Fruit fly (Drosophila melanogaster) whole organism, embryonic: ENCODE measurements around the gene kraken.

Experiments used
- Antp ChIP-seq: fragments of 200-800 bp; sonication (Bioruptor generic); optimal IDR thresholded peaks from 3 replicates; lab custom pipeline; 2016; ENCODE audit warnings: missing biosample characterization, missing genetic modification characterization
- BtbVII ChIP-seq: fragments of 200-800 bp; sonication (Bioruptor generic); optimal IDR thresholded peaks from 3 replicates; lab custom pipeline; 2017; ENCODE audit warnings: missing biosample characterization, mild to moderate bottlenecking, missing genetic modification characterization
- CG10321 ChIP-seq: fragments of 200-800 bp; sonication (Bioruptor generic); IDR thresholded peaks from 2 replicates; pipeline ENCODE4 v1.3.6; 2022; ENCODE audit warnings: missing biosample characterization, missing genetic modification characterization
- CG12659 ChIP-seq: fragments of 200-800 bp; sonication (Bioruptor generic); optimal IDR thresholded peaks from 3 replicates; lab custom pipeline; 2017; ENCODE audit warnings: mild to moderate bottlenecking, missing biosample characterization, missing genetic modification reagents, missing genetic modification characterization
- CG12942 ChIP-seq: fragments of 200-800 bp; sonication (Bioruptor generic); optimal IDR thresholded peaks from 3 replicates; lab custom pipeline; 2016; ENCODE audit warnings: missing biosample characterization, missing genetic modification characterization
- CG13287 ChIP-seq: fragments of 200-800 bp; sonication (Bioruptor generic); IDR thresholded peaks from 2 replicates; pipeline ENCODE4 v1.3.6; 2022; ENCODE audit warnings: missing biosample characterization, missing genetic modification characterization; ENCODE audit not compliant: partially characterized antibody
- CG13296 ChIP-seq: fragments of 200-800 bp; sonication (Bioruptor generic); optimal IDR thresholded peaks from 3 replicates; lab custom pipeline; 2018; ENCODE audit warnings: missing biosample characterization, mild to moderate bottlenecking, missing genetic modification characterization
- CG14860 ChIP-seq: fragments of 200-800 bp; sonication (Bioruptor generic); IDR thresholded peaks from 3 replicates; pipeline ENCODE4 v1.3.6; 2022; ENCODE audit warnings: missing biosample characterization, missing genetic modification characterization; ENCODE audit not compliant: partially characterized antibody
- CG15601 ChIP-seq: fragments of 200-800 bp; sonication (Bioruptor generic); optimal IDR thresholded peaks from 3 replicates; lab custom pipeline; 2019; ENCODE audit warnings: missing biosample characterization, mild to moderate bottlenecking, missing genetic modification characterization, moderate library complexity
- CG16813 ChIP-seq: fragments of 200-800 bp; sonication (Bioruptor generic); IDR thresholded peaks from 3 replicates; pipeline ENCODE4 v1.3.6; 2022; ENCODE audit warnings: missing biosample characterization, missing genetic modification characterization; ENCODE audit not compliant: partially characterized antibody
- CG2199 ChIP-seq: fragments of 200-800 bp; sonication (Bioruptor generic); IDR thresholded peaks from 3 replicates; pipeline ENCODE4 v1.3.6; 2022; ENCODE audit warnings: missing biosample characterization, missing genetic modification characterization
- CG30403 ChIP-seq: fragments of 200-800 bp; sonication (Bioruptor generic); optimal IDR thresholded peaks from 3 replicates; lab custom pipeline; 2016; ENCODE audit warnings: missing biosample characterization, missing genetic modification characterization
- CG30431 ChIP-seq: fragments of 200-800 bp; sonication (Bioruptor generic); optimal IDR thresholded peaks from 2 replicates; lab custom pipeline; 2017; ENCODE audit warnings: missing biosample characterization, missing genetic modification characterization
- CG32532 ChIP-seq: fragments of 200-800 bp; sonication (Bioruptor generic); IDR thresholded peaks from 2 replicates; pipeline ENCODE4 v1.3.6; 2022; ENCODE audit warnings: missing biosample characterization, missing genetic modification characterization
- CG32772 ChIP-seq: fragments of 200-800 bp; sonication (Bioruptor generic); IDR thresholded peaks from 2 replicates; pipeline ENCODE4 v1.3.6; 2022; ENCODE audit warnings: missing biosample characterization, missing genetic modification characterization
- CG3847 ChIP-seq: fragments of 200-800 bp; sonication (Bioruptor generic); IDR thresholded peaks from 2 replicates; pipeline ENCODE4 v1.3.6; 2022; ENCODE audit warnings: missing biosample characterization, missing genetic modification characterization
- CG5180 ChIP-seq: fragments of 200-800 bp; sonication (Bioruptor generic); optimal IDR thresholded peaks from 3 replicates; lab custom pipeline; 2017; ENCODE audit warnings: missing biosample characterization, missing genetic modification characterization, mild to moderate bottlenecking, moderate library complexity, missing genetic modification reagents
- CG6689 ChIP-seq: fragments of 200-800 bp; sonication (Bioruptor generic); IDR thresholded peaks from 2 replicates; pipeline ENCODE4 v1.3.6; 2022; ENCODE audit warnings: missing biosample characterization, missing genetic modification characterization
- CG8281 ChIP-seq: fragments of 200-800 bp; sonication (Bioruptor generic); optimal IDR thresholded peaks from 2 replicates; lab custom pipeline; 2018; ENCODE audit warnings: missing biosample characterization, mild to moderate bottlenecking, missing genetic modification characterization, moderate library complexity
- CG8478 ChIP-seq: fragments of >200 bp; optimal IDR thresholded peaks from 2 replicates; lab custom pipeline; 2018
- CG9215 ChIP-seq: fragments of 200-800 bp; sonication (Bioruptor generic); IDR thresholded peaks from 2 replicates; pipeline ENCODE4 v1.3.6; 2022; ENCODE audit warnings: missing biosample characterization, missing genetic modification characterization
- Camta ChIP-seq: fragments of 200-800 bp; sonication (Bioruptor generic); optimal IDR thresholded peaks from 2 replicates; lab custom pipeline; 2016; ENCODE audit warnings: missing biosample characterization, missing genetic modification characterization
- Chrac-16 ChIP-seq: fragments of 200-800 bp; sonication (Bioruptor generic); optimal IDR thresholded peaks from 3 replicates; lab custom pipeline; 2016; ENCODE audit warnings: missing biosample characterization, missing genetic modification characterization
- D ChIP-seq, 2 experiments: fragments of 200-800 bp in 1 of 2; fragments of >200 bp in 1 of 2; sonication (Bioruptor generic) in 1 of 2; optimal IDR thresholded peaks; 2 replicates in 1 of 2; 3 replicates in 1 of 2; lab custom pipeline; 2017; ENCODE audit warnings: mild to moderate bottlenecking in 1 of 2, missing biosample characterization in 1 of 2, missing genetic modification characterization in 1 of 2, missing genetic modification reagents in 1 of 2
- Drgx ChIP-seq: fragments of 200-800 bp; sonication (Bioruptor generic); IDR thresholded peaks from 2 replicates; pipeline ENCODE4 v1.3.6; 2022; ENCODE audit warnings: missing biosample characterization, missing genetic modification characterization
- GATAe ChIP-seq: fragments of 200-800 bp; sonication (Bioruptor generic); conservative IDR thresholded peaks from 2 replicates; pipeline ENCODE4 v1.3.6; 2022; ENCODE audit warnings: missing biosample characterization, missing genetic modification characterization
- HLH4C ChIP-seq: fragments of 200-800 bp; sonication (Bioruptor generic); IDR thresholded peaks from 3 replicates; pipeline ENCODE4 v1.3.6; 2022; ENCODE audit warnings: missing biosample characterization, missing genetic modification characterization; ENCODE audit not compliant: partially characterized antibody
- Hr39 ChIP-seq: fragments of >200 bp; optimal IDR thresholded peaks from 2 replicates; lab custom pipeline; 2017
- Myb ChIP-seq: fragments of 200-800 bp; sonication (Bioruptor generic); optimal IDR thresholded peaks from 2 replicates; lab custom pipeline; 2016; ENCODE audit warnings: missing biosample characterization, missing genetic modification characterization
- Side ChIP-seq: fragments of 200-800 bp; sonication (Bioruptor generic); optimal IDR thresholded peaks from 2 replicates; lab custom pipeline; 2016; ENCODE audit warnings: missing biosample characterization, missing genetic modification characterization
- Tbp ChIP-seq: fragments of >200 bp; optimal IDR thresholded peaks from 2 replicates; lab custom pipeline; 2018; ENCODE audit warnings: missing biosample characterization, missing genetic modification characterization
- Usf ChIP-seq: fragments of 200-800 bp; sonication (Bioruptor generic); optimal IDR thresholded peaks from 2 replicates; lab custom pipeline; 2017; ENCODE audit warnings: missing genotype, missing biosample characterization, missing genetic modification characterization
- Xrp1 ChIP-seq: fragments of 200-800 bp; sonication (Bioruptor generic); IDR thresholded peaks from 2 replicates; pipeline ENCODE4 v1.3.6; 2022; ENCODE audit warnings: missing biosample characterization, missing genetic modification characterization
- ab ChIP-seq: fragments of 200-800 bp; sonication (Bioruptor generic); optimal IDR thresholded peaks from 2 replicates; lab custom pipeline; 2016; ENCODE audit warnings: missing biosample characterization, missing genetic modification characterization
- abd-A ChIP-seq: fragments of 200-800 bp; sonication (Bioruptor generic); optimal IDR thresholded peaks from 3 replicates; lab custom pipeline; 2019; ENCODE audit warnings: missing biosample characterization, mild to moderate bottlenecking, missing genetic modification characterization, moderate library complexity
- al ChIP-seq: fragments of 200-800 bp; sonication (Bioruptor generic); IDR thresholded peaks from 2 replicates; pipeline ENCODE4 v1.3.6; 2022; ENCODE audit warnings: missing biosample characterization, missing genetic modification characterization
- bab2 ChIP-seq: fragments of 200-800 bp; sonication (Bioruptor generic); optimal IDR thresholded peaks from 2 replicates; lab custom pipeline; 2016; ENCODE audit warnings: missing biosample characterization, missing genetic modification characterization
- caup ChIP-seq: fragments of 200-800 bp; sonication (Bioruptor generic); optimal IDR thresholded peaks from 3 replicates; lab custom pipeline; 2017; ENCODE audit warnings: missing biosample characterization, mild to moderate bottlenecking, missing genetic modification characterization, moderate library complexity; ENCODE audit not compliant: severe bottlenecking
- eyg ChIP-seq: fragments of 200-800 bp; sonication (Bioruptor generic); optimal IDR thresholded peaks from 3 replicates; lab custom pipeline; 2016; ENCODE audit warnings: missing biosample characterization, missing genetic modification characterization
- gcm2 ChIP-seq: fragments of 200-800 bp; sonication (Bioruptor generic); optimal IDR thresholded peaks from 2 replicates; lab custom pipeline; 2016; ENCODE audit warnings: missing biosample characterization, missing genetic modification characterization
- gro ChIP-seq: fragments of 200-800 bp; sonication (Bioruptor generic); optimal IDR thresholded peaks from 2 replicates; lab custom pipeline; 2016; ENCODE audit warnings: missing biosample characterization, missing genetic modification characterization
- ham ChIP-seq: fragments of 200-800 bp; sonication (Bioruptor generic); IDR thresholded peaks from 2 replicates; pipeline ENCODE4 v1.3.6; 2022; ENCODE audit warnings: missing biosample characterization, missing genetic modification characterization
- hkb ChIP-seq, 2 experiments: fragments of 200-800 bp in 1 of 2; fragments of >200 bp in 1 of 2; sonication (Bioruptor generic) in 1 of 2; IDR thresholded peaks in 1 of 2; optimal IDR thresholded peaks in 1 of 2; 2 replicates each; pipeline versions ENCODE4 v1.3.6 to Lab custom; 2017 to 2022; ENCODE audit warnings: missing biosample characterization in 1 of 2, missing genetic modification characterization in 1 of 2
- maf-S ChIP-seq: fragments of 200-800 bp; sonication (Bioruptor generic); optimal IDR thresholded peaks from 2 replicates; lab custom pipeline; 2016; ENCODE audit warnings: missing biosample characterization, missing genetic modification characterization
- mld ChIP-seq: fragments of 200-800 bp; sonication (Bioruptor generic); IDR thresholded peaks from 3 replicates; pipeline ENCODE4 v1.3.6; 2022; ENCODE audit warnings: missing biosample characterization, missing genetic modification characterization; ENCODE audit not compliant: partially characterized antibody
- otp ChIP-seq: fragments of 200-800 bp; sonication (Bioruptor generic); IDR thresholded peaks from 3 replicates; pipeline ENCODE4, ENCODE4 v1.3.6; 2022; ENCODE audit warnings: missing biosample characterization, missing genetic modification characterization
- pfk ChIP-seq: fragments of 200-800 bp; sonication (Bioruptor generic); optimal IDR thresholded peaks from 2 replicates; lab custom pipeline; 2018; ENCODE audit warnings: missing biosample characterization, mild to moderate bottlenecking, missing genetic modification characterization, moderate library complexity
- sens ChIP-seq: fragments of 200-800 bp; sonication (Bioruptor generic); peaks from one replicate; lab custom pipeline; 2016; ENCODE audit warnings: missing biosample characterization, missing genetic modification characterization
- sens-2 ChIP-seq: fragments of 200-800 bp; sonication (Bioruptor generic); IDR thresholded peaks from 2 replicates; pipeline ENCODE4 v1.3.6; 2022; ENCODE audit warnings: missing biosample characterization, missing genetic modification characterization
- sob ChIP-seq: fragments of 200-800 bp; sonication (Bioruptor generic); IDR thresholded peaks from 2 replicates; pipeline ENCODE4 v1.3.6; 2022; ENCODE audit warnings: missing biosample characterization, missing genetic modification characterization
- zf30C ChIP-seq: fragments of 200-800 bp; sonication (Bioruptor generic); optimal IDR thresholded peaks from 3 replicates; lab custom pipeline; 2018; ENCODE audit warnings: missing biosample characterization, mild to moderate bottlenecking, missing genetic modification characterization

Gene kraken

DNA sequence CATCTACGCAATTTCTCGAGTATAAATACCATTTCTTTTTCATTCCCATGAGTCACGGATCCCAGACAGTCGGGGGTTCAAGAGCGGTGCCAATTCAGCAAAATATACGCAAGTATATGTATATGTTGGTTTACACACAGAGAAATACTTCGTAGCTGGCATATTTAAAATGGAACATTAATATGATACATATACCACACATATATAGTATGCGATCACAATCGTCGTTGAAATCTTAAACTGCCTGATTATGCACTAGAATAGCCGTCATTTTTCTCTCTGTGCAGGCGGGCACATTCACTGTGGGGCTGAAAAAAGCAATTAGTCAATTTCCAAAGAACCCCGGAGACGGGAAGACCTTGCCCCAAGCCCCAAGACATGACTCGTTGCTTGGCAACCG is 10.9 kb upstream of the kraken start (continued):
- peak; percentile 70 for TF ChIP-seq Chrac-16 (GFP tag; lab: Kevin White, UChicago)
- peak; percentile 17 for TF ChIP-seq eyg
- peak; percentile 83 for TF ChIP-seq Xrp1 (GFP tag; lab: Robert Waterston, UW)
- TF ChIP-seq abd-A, result no peak
- no peak; the same call in 1 of the 2 replicates for TF ChIP-seq GATAe (GFP tag; lab: Robert Waterston, UW)
- no peak for TF ChIP-seq Antp
- TF ChIP-seq al, result peak; percentile 80
- peak; percentile 72 for TF ChIP-seq caup (GFP tag; lab: Kevin White, UChicago)
- TF ChIP-seq CG13287, result no peak
- TF ChIP-seq CG12659, result peak; percentile 69
- no peak for TF ChIP-seq CG14860 (GFP tag; lab: Robert Waterston, UW)
- TF ChIP-seq CG3847, result peak; percentile 79
- TF ChIP-seq CG10321 (GFP tag; lab: Robert Waterston, UW), result peak; percentile 45; the same call in 1 of the 2 replicates
- peak; percentile 44 for TF ChIP-seq Usf (GFP tag; lab: Kevin White, UChicago)
- no peak for TF ChIP-seq Hr39
- TF ChIP-seq sens (GFP tag; lab: Kevin White, UChicago), result peak; percentile 90
- peak; percentile 66; the same call in 1 of the 3 replicates for TF ChIP-seq otp
- peak; percentile 87 for TF ChIP-seq gro (GFP tag; lab: Kevin White, UChicago)
- peak; percentile 2 for TF ChIP-seq CG15601 (tag; lab: Kevin White, UChicago)
- peak; percentile 51 for TF ChIP-seq Camta (GFP tag; lab: Kevin White, UChicago)
- TF ChIP-seq ab (GFP tag; lab: Kevin White, UChicago), result peak; percentile 45
- TF ChIP-seq CG2199, result no peak
- no peak for TF ChIP-seq CG5180
- TF ChIP-seq zf30C (GFP tag; lab: Kevin White, UChicago), result peak; percentile 40
- TF ChIP-seq bab2, result peak; percentile 35
- peak; percentile 71 for TF ChIP-seq CG6689
- TF ChIP-seq gcm2 (GFP tag; lab: Kevin White, UChicago), result peak; percentile 40
- TF ChIP-seq CG32532 (GFP tag; lab: Robert Waterston, UW), result peak; percentile 94
- no peak for TF ChIP-seq hkb (optimal IDR thresholded peaks at IDR 0.05; lab: Kevin White, UChicago)
- peak; percentile 87 for TF ChIP-seq hkb (GFP tag; IDR thresholded peaks at IDR 0.05; lab: Robert Waterston, UW)
- TF ChIP-seq maf-S, result peak; percentile 48
- peak; percentile 77 for TF ChIP-seq CG32772 (GFP tag; lab: Robert Waterston, UW)
- no peak for TF ChIP-seq HLH4C (GFP tag; lab: Robert Waterston, UW)
- peak; percentile 65 for TF ChIP-seq BtbVII (GFP tag; lab: Kevin White, UChicago)
- peak; percentile 32 for TF ChIP-seq CG8281 (tag; lab: Kevin White, UChicago)
- TF ChIP-seq sens-2 (GFP tag; lab: Robert Waterston, UW), result 0 out of 2 replicates have a peak, but pooled peaks have one; percentile 45
- no peak for TF ChIP-seq Tbp (GFP tag; lab: Kevin White, UChicago)
- peak; percentile 69 for TF ChIP-seq CG13296
- TF ChIP-seq mld (GFP tag; lab: Robert Waterston, UW), result no peak
- TF ChIP-seq CG30403 (GFP tag; lab: Kevin White, UChicago), result peak; percentile 79
- TF ChIP-seq Myb (GFP tag; lab: Kevin White, UChicago), result peak; percentile 38
- no peak for TF ChIP-seq Side (GFP tag; lab: Kevin White, UChicago)
- peak; percentile 80 for TF ChIP-seq CG9215
- TF ChIP-seq Drgx (GFP tag; lab: Robert Waterston, UW), result peak; percentile 94
- TF ChIP-seq pfk (GFP tag; lab: Kevin White, UChicago), result no peak
- peak; percentile 88 for TF ChIP-seq sob (GFP tag; lab: Robert Waterston, UW)
- no peak for TF ChIP-seq CG8478 (lab: Kevin White, UChicago)
- TF ChIP-seq CG16813 (GFP tag; lab: Robert Waterston, UW), result no peak
- peak; percentile 56 for TF ChIP-seq CG12942 (GFP tag; lab: Kevin White, UChicago)
- TF ChIP-seq D (optimal IDR thresholded peaks at IDR 0.05; lab: Kevin White, UChicago), result no peak
- peak; percentile 6 for TF ChIP-seq D (GFP tag; optimal IDR thresholded peaks at IDR 0.05; lab: Kevin White, UChicago)
- TF ChIP-seq ham (GFP tag; lab: Robert Waterston, UW), result peak; percentile 57; the same call in 1 of the 2 replicates
- TF ChIP-seq CG30431, result peak; percentile 53
